Fruit fly (Drosophila melanogaster): ENCODE results near the gene mRpL46.

Gene mRpL46

dm6 chr3L:1777249-1777648 lies at the start of gene mRpL46, which contains the start of gene CG2021:
Gene mRpL46, plus strand, starts transcription at chr3L:1777439.
Gene CG2021, minus strand, starts transcription at chr3L:1777411.
- TF ChIP-seq CrebA (GFP tag; optimal IDR thresholded peaks at IDR 0.05; ENCODE audit: borderline replicate concordance) (no peak), woc (GFP tag; optimal IDR thresholded peaks at IDR 0.05) (no peak), fru (GFP tag; optimal IDR thresholded peaks at IDR 0.05) (no peak), h (GFP tag; optimal IDR thresholded peaks at IDR 0.05) (no peak), Jra (GFP tag; optimal IDR thresholded peaks at IDR 0.05) (no peak), ey (GFP tag; optimal IDR thresholded peaks at IDR 0.05) (no peak), jim (GFP tag; optimal IDR thresholded peaks at IDR 0.05) (no peak), tai (GFP tag; optimal IDR thresholded peaks at IDR 0.05) (no peak), OdsH (GFP tag; optimal IDR thresholded peaks at IDR 0.05) (no peak), Rel (GFP tag; optimal IDR thresholded peaks at IDR 0.05) (no peak), Rel (tag; optimal IDR thresholded peaks at IDR 0.05) (no peak), Hr78 (GFP tag; optimal IDR thresholded peaks at IDR 0.05) (no peak), sage (GFP tag; optimal IDR thresholded peaks at IDR 0.05) (no peak), CG32264 (GFP tag; optimal IDR thresholded peaks at IDR 0.05) (no peak), usp (GFP tag; optimal IDR thresholded peaks at IDR 0.05) (no peak), N (GFP tag; optimal IDR thresholded peaks at IDR 0.05) (no peak), HLH106 (tag; optimal IDR thresholded peaks at IDR 0.05) (no peak), dsf (GFP tag; optimal IDR thresholded peaks at IDR 0.05; ENCODE audit: borderline replicate concordance) (no peak), psq (GFP tag; optimal IDR thresholded peaks at IDR 0.05) (no peak)

- TF ChIP-seq dmrt93B (GFP tag; optimal IDR thresholded peaks at IDR 0.05) (no peak), rgr (GFP tag; optimal IDR thresholded peaks at IDR 0.05) (no peak), Rel (GFP tag; optimal IDR thresholded peaks at IDR 0.05) (no peak), Rel (tag; optimal IDR thresholded peaks at IDR 0.05) (peak; percentile 95)
Measured at dm6 chr3L:1729380-1730159, 47.7 kb upstream of the mRpL46 start.

- TF ChIP-seq Vsx2 (GFP tag; optimal IDR thresholded peaks at IDR 0.05; ENCODE audit: partially characterized antibody) (peak; percentile 24), fru (GFP tag; optimal IDR thresholded peaks at IDR 0.05) (no peak), psq (GFP tag; optimal IDR thresholded peaks at IDR 0.05) (peak; percentile 85)
Measured at dm6 chr3L:1730160-1730595, 47.1 kb upstream of the mRpL46 start.

dm6 chr3L:1730873-1731272 lies 46.4 kb upstream of the mRpL46 start, which contains the start of gene drpr:
Gene drpr, minus strand, starts transcription at chr3L:1731107.
- no peak for TF ChIP-seq GATAd (GFP tag; optimal IDR thresholded peaks at IDR 0.05)
- TF ChIP-seq br (GFP tag; optimal IDR thresholded peaks at IDR 0.05), result peak; percentile 43
- TF ChIP-seq HLH106 (tag; optimal IDR thresholded peaks at IDR 0.05), result peak; percentile 14
- TF ChIP-seq Hr83 (GFP tag; optimal IDR thresholded peaks at IDR 0.05; ENCODE audit: poor library complexity, severe bottlenecking), result peak; percentile 53
- TF ChIP-seq rgr (GFP tag; optimal IDR thresholded peaks at IDR 0.05), result peak; percentile 36
- TF ChIP-seq Dif (GFP tag; optimal IDR thresholded peaks at IDR 0.05; ENCODE audit: partially characterized antibody), result peak; percentile 45
- peak; percentile 62 for TF ChIP-seq fru (GFP tag; optimal IDR thresholded peaks at IDR 0.05)
- peak; percentile 18 for TF ChIP-seq CG9705 (GFP tag; optimal IDR thresholded peaks at IDR 0.05)
- peak; percentile 66 for TF ChIP-seq woc (GFP tag; optimal IDR thresholded peaks at IDR 0.05)
- no peak for TF ChIP-seq OdsH (GFP tag; optimal IDR thresholded peaks at IDR 0.05)
- peak; percentile 17 for TF ChIP-seq Jra (GFP tag; optimal IDR thresholded peaks at IDR 0.05)
- TF ChIP-seq Rel (GFP tag; optimal IDR thresholded peaks at IDR 0.05), result no peak
- peak; percentile 57 for TF ChIP-seq Rel (tag; optimal IDR thresholded peaks at IDR 0.05)
- TF ChIP-seq Myc (optimal IDR thresholded peaks at IDR 0.05), result no peak
- no peak for TF ChIP-seq psq (GFP tag; optimal IDR thresholded peaks at IDR 0.05)
- TF ChIP-seq h (GFP tag; optimal IDR thresholded peaks at IDR 0.05), result peak; percentile 23
- TF ChIP-seq N (GFP tag; optimal IDR thresholded peaks at IDR 0.05), result no peak
- peak; percentile 43 for TF ChIP-seq Sp1 (GFP tag; optimal IDR thresholded peaks at IDR 0.05)
- TF ChIP-seq Abd-B (GFP tag; optimal IDR thresholded peaks at IDR 0.05), result no peak
- TF ChIP-seq sv (GFP tag; optimal IDR thresholded peaks at IDR 0.05), result no peak
- TF ChIP-seq tai (GFP tag; optimal IDR thresholded peaks at IDR 0.05), result no peak

dm6 chr3L:1735603-1736002 lies 41.6 kb upstream of the mRpL46 start, which contains the start of gene Oseg4:
Gene Oseg4, minus strand, starts transcription at chr3L:1735767.
- no peak for TF ChIP-seq usp (GFP tag; optimal IDR thresholded peaks at IDR 0.05)
- no peak for TF ChIP-seq GATAd (GFP tag; optimal IDR thresholded peaks at IDR 0.05)
- no peak for TF ChIP-seq Hnf4 (GFP tag; optimal IDR thresholded peaks at IDR 0.05)
- TF ChIP-seq Myc (optimal IDR thresholded peaks at IDR 0.05), result no peak
- no peak for TF ChIP-seq Abd-B (GFP tag; optimal IDR thresholded peaks at IDR 0.05)
- TF ChIP-seq Jra (GFP tag; optimal IDR thresholded peaks at IDR 0.05), result no peak
- TF ChIP-seq N (GFP tag; optimal IDR thresholded peaks at IDR 0.05), result no peak
- TF ChIP-seq Dif (GFP tag; optimal IDR thresholded peaks at IDR 0.05; ENCODE audit: partially characterized antibody), result no peak
- TF ChIP-seq dmrt93B (GFP tag; optimal IDR thresholded peaks at IDR 0.05), result no peak
- TF ChIP-seq h (GFP tag; optimal IDR thresholded peaks at IDR 0.05), result no peak
- TF ChIP-seq foxo (GFP tag; optimal IDR thresholded peaks at IDR 0.05), result no peak
- no peak for TF ChIP-seq Rel (GFP tag; optimal IDR thresholded peaks at IDR 0.05)
- no peak for TF ChIP-seq Rel (tag; optimal IDR thresholded peaks at IDR 0.05)
- TF ChIP-seq Mio (GFP tag; optimal IDR thresholded peaks at IDR 0.05), result no peak
- no peak for TF ChIP-seq ey (GFP tag; optimal IDR thresholded peaks at IDR 0.05)
- TF ChIP-seq rgr (GFP tag; optimal IDR thresholded peaks at IDR 0.05), result no peak
- no peak for TF ChIP-seq fru (GFP tag; optimal IDR thresholded peaks at IDR 0.05)
- no peak for TF ChIP-seq sv (GFP tag; optimal IDR thresholded peaks at IDR 0.05)

All from whole organism, wandering third instar larva.